Worm (Caenorhabditis elegans): Measurements from ENCODE around the gene gap-2.

ce11 chrX:9548890-9549289, 76.6 kb downstream of the gap-2 start:
- TF ChIP-seq him-1 (tag; optimal IDR thresholded peaks at IDR 0.05) (no peak), W03F9.2 (tag; optimal IDR thresholded peaks at IDR 0.05) (no peak), dao-5 (tag; optimal IDR thresholded peaks at IDR 0.05) (no peak)

Measured in whole organism, L4/young adult.